Worm (Caenorhabditis elegans) whole organism, late embryonic: ENCODE measurements around the gene abt-1.
A peak's percentile ranks its signal among the peaks of the same experiment; 100 is the strongest.

Experiments used
- C08G9.2 ChIP-seq: sonication (generic microtip); optimal IDR thresholded peaks from 2 replicates; lab custom pipeline; 2016; ENCODE audit warnings: mild to moderate bottlenecking, missing genetic modification characterization, moderate library complexity, missing compliant biosample characterization
- C38D4.7 ChIP-seq: fragments of 200-800 bp; sonication (Bioruptor generic); optimal IDR thresholded peaks from 2 replicates; lab custom pipeline; 2018; ENCODE audit warnings: mild to moderate bottlenecking, missing genetic modification characterization, moderate library complexity, missing compliant biosample characterization
- F13H6.1 ChIP-seq: sonication (generic microtip); optimal IDR thresholded peaks from 2 replicates; lab custom pipeline; 2016; ENCODE audit warnings: missing genetic modification characterization, missing compliant biosample characterization
- K02D7.2 ChIP-seq: sonication (generic microtip); optimal IDR thresholded peaks from 2 replicates; lab custom pipeline; 2017; ENCODE audit warnings: mild to moderate bottlenecking, missing genetic modification characterization, missing compliant biosample characterization
- K09A11.1 ChIP-seq: sonication (generic microtip); optimal IDR thresholded peaks from 2 replicates; lab custom pipeline; 2017; ENCODE audit warnings: antibody characterized with exemption, mild to moderate bottlenecking, missing genetic modification characterization, missing compliant biosample characterization; ENCODE audit not compliant: insufficient read depth
- ahr-1 ChIP-seq: sonication (generic microtip); optimal IDR thresholded peaks from 2 replicates; lab custom pipeline; 2016; ENCODE audit warnings: missing genetic modification characterization, missing compliant biosample characterization
- ama-1 ChIP-seq: fragments of 150-350 bp; optimal IDR thresholded peaks from 2 replicates; lab custom pipeline; 2014
- ceh-14 ChIP-seq: sonication (generic microtip); optimal IDR thresholded peaks from 2 replicates; lab custom pipeline; 2016; ENCODE audit warnings: missing genotype, missing genetic modification characterization, missing compliant biosample characterization
- ceh-19 ChIP-seq: fragments of 200-800 bp; sonication (Bioruptor generic); optimal IDR thresholded peaks from 2 replicates; lab custom pipeline; 2018; ENCODE audit warnings: mild to moderate bottlenecking, missing genetic modification characterization, missing compliant biosample characterization
- ceh-22 ChIP-seq: sonication (generic microtip); optimal IDR thresholded peaks from 2 replicates; lab custom pipeline; 2017; ENCODE audit warnings: missing biosample characterization, missing genetic modification characterization
- ceh-30 ChIP-seq: fragments of 150-350 bp; optimal IDR thresholded peaks from 2 replicates; lab custom pipeline; 2014; ENCODE audit warnings: missing biosample characterization, missing genetic modification characterization
- ceh-45 ChIP-seq: fragments of 200-800 bp; sonication (Bioruptor generic); IDR thresholded peaks from 2 replicates; pipeline ENCODE4 v1.3.6; 2022; ENCODE audit warnings: missing genetic modification reagents, missing genetic modification characterization, missing compliant biosample characterization
- ceh-6 ChIP-seq: fragments of 200-800 bp; sonication (Bioruptor generic); optimal IDR thresholded peaks from 2 replicates; lab custom pipeline; 2018; ENCODE audit warnings: mild to moderate bottlenecking, missing genetic modification characterization, missing compliant biosample characterization
- ceh-9 ChIP-seq: sonication (generic microtip); optimal IDR thresholded peaks from 2 replicates; lab custom pipeline; 2016; ENCODE audit warnings: mild to moderate bottlenecking, missing genetic modification characterization, inconsistent platforms, missing compliant biosample characterization
- dve-1 ChIP-seq: sonication (generic microtip); optimal IDR thresholded peaks from 2 replicates; lab custom pipeline; 2017; ENCODE audit warnings: antibody characterized with exemption, mild to moderate bottlenecking, missing genetic modification characterization, missing compliant biosample characterization
- elt-2 ChIP-seq: sonication (generic microtip); optimal IDR thresholded peaks from 2 replicates; lab custom pipeline; 2016; ENCODE audit warnings: missing genetic modification reagents, missing genetic modification characterization, missing compliant biosample characterization
- elt-4 ChIP-seq: sonication (generic microtip); optimal IDR thresholded peaks from 2 replicates; lab custom pipeline; 2016; ENCODE audit warnings: missing genetic modification characterization, missing compliant biosample characterization
- ets-4 ChIP-seq: sonication (generic microtip); optimal IDR thresholded peaks from 2 replicates; lab custom pipeline; 2016; ENCODE audit warnings: missing genetic modification characterization, missing compliant biosample characterization
- eyg-1 ChIP-seq: sonication (generic microtip); optimal IDR thresholded peaks from 2 replicates; lab custom pipeline; 2016; ENCODE audit warnings: missing genotype, missing genetic modification characterization, missing compliant biosample characterization
- fax-1 ChIP-seq: sonication (generic microtip); optimal IDR thresholded peaks from 2 replicates; lab custom pipeline; 2016; ENCODE audit warnings: missing genotype, missing genetic modification characterization, missing compliant biosample characterization
- fkh-10 ChIP-seq: fragments of 150-350 bp; optimal IDR thresholded peaks from 2 replicates; lab custom pipeline; 2014; ENCODE audit warnings: missing biosample characterization, missing genetic modification reagents, missing genetic modification characterization
- fkh-6 ChIP-seq: sonication (generic microtip); optimal IDR thresholded peaks from 2 replicates; lab custom pipeline; 2016; ENCODE audit warnings: missing genetic modification characterization, missing compliant biosample characterization
- hlh-13 ChIP-seq: fragments of 200-800 bp; sonication (Bioruptor generic); optimal IDR thresholded peaks from 2 replicates; lab custom pipeline; 2018; ENCODE audit warnings: mild to moderate bottlenecking, missing genetic modification characterization, missing compliant biosample characterization
- hlh-6 ChIP-seq: sonication (generic microtip); optimal IDR thresholded peaks from 2 replicates; lab custom pipeline; 2016; ENCODE audit warnings: missing genotype, missing genetic modification characterization, missing compliant biosample characterization
- hlh-8 ChIP-seq: sonication (generic microtip); optimal IDR thresholded peaks from 2 replicates; lab custom pipeline; 2016; ENCODE audit warnings: missing genotype, missing genetic modification characterization, missing compliant biosample characterization
- lim-6 ChIP-seq: sonication (generic microtip); optimal IDR thresholded peaks from 2 replicates; lab custom pipeline; 2016; ENCODE audit warnings: missing genetic modification characterization, missing compliant biosample characterization
- lin-11 ChIP-seq: fragments of 200-800 bp; sonication (Bioruptor generic); optimal IDR thresholded peaks from 2 replicates; lab custom pipeline; 2018; ENCODE audit warnings: mild to moderate bottlenecking, missing genetic modification characterization, missing compliant biosample characterization
- mec-3 ChIP-seq: sonication (generic microtip); optimal IDR thresholded peaks from 2 replicates; lab custom pipeline; 2016; ENCODE audit warnings: borderline replicate concordance, missing genetic modification characterization, missing compliant biosample characterization
- nhr-11 ChIP-seq: fragments of 150-350 bp; optimal IDR thresholded peaks from 2 replicates; lab custom pipeline; 2014; ENCODE audit warnings: missing biosample characterization, missing genetic modification characterization
- npax-4 ChIP-seq: sonication (generic microtip); optimal IDR thresholded peaks from 2 replicates; lab custom pipeline; 2016; ENCODE audit warnings: missing genetic modification characterization, missing compliant biosample characterization
- pha-2 ChIP-seq: sonication (generic microtip); optimal IDR thresholded peaks from 2 replicates; lab custom pipeline; 2017; ENCODE audit warnings: mild to moderate bottlenecking, missing genetic modification characterization, missing compliant biosample characterization
- pha-4 ChIP-seq: fragments of 150-350 bp; optimal IDR thresholded peaks from 2 replicates; lab custom pipeline; 2018; ENCODE audit warnings: missing biosample characterization, missing genetic modification reagents, missing genetic modification characterization
- pqm-1 ChIP-seq: sonication (generic microtip); optimal IDR thresholded peaks from 2 replicates; lab custom pipeline; 2016; ENCODE audit warnings: missing genetic modification characterization, missing compliant biosample characterization
- pros-1 ChIP-seq: fragments of 150-350 bp; optimal IDR thresholded peaks from 2 replicates; lab custom pipeline; 2014; ENCODE audit warnings: missing biosample characterization, missing genetic modification reagents, missing genetic modification characterization
- rnt-1 ChIP-seq: sonication (generic microtip); optimal IDR thresholded peaks from 2 replicates; lab custom pipeline; 2016; ENCODE audit warnings: missing genetic modification characterization, missing compliant biosample characterization
- sox-2 ChIP-seq: fragments of 200-800 bp; sonication (Bioruptor generic); IDR thresholded peaks from 2 replicates; pipeline ENCODE4 v1.3.6; 2022; ENCODE audit warnings: missing genetic modification reagents, missing genetic modification characterization, missing compliant biosample characterization
- tbx-2 ChIP-seq: sonication (generic microtip); optimal IDR thresholded peaks from 2 replicates; lab custom pipeline; 2016; ENCODE audit warnings: missing genetic modification characterization, missing compliant biosample characterization
- tbx-7 ChIP-seq: sonication (generic microtip); optimal IDR thresholded peaks from 2 replicates; lab custom pipeline; 2016; ENCODE audit warnings: missing genotype, missing genetic modification characterization, missing compliant biosample characterization
- ttx-3 ChIP-seq: sonication (generic microtip); optimal IDR thresholded peaks from 2 replicates; lab custom pipeline; 2016; ENCODE audit warnings: missing genetic modification reagents, missing genetic modification characterization, missing compliant biosample characterization
- unc-42 ChIP-seq: sonication (generic microtip); optimal IDR thresholded peaks from 2 replicates; lab custom pipeline; 2016; ENCODE audit warnings: missing genotype, missing genetic modification characterization, missing compliant biosample characterization
- unc-86 ChIP-seq: sonication (generic microtip); optimal IDR thresholded peaks from 2 replicates; lab custom pipeline; 2016; ENCODE audit warnings: missing genetic modification characterization, missing compliant biosample characterization

abt-1 gene

ce11 chrIV:10252350-10252792 lies 37.7 kb upstream of the abt-1 start (continued):
- TF ChIP-seq hlh-13 (GFP tag; lab: Kevin White, UChicago) (no peak), fkh-10 (GFP tag; lab: Kevin White, UChicago) (no peak), sox-2 (GFP tag; lab: Robert Waterston, UW) (no peak), ceh-19 (GFP tag; lab: Kevin White, UChicago) (no peak), C08G9.2 (peak; percentile 44), fax-1 (tag; lab: Kevin White, UChicago) (no peak), ama-1 (lab: Kevin White, UChicago) (no peak), npax-4 (tag; lab: Kevin White, UChicago) (no peak), elt-2 (tag; lab: Kevin White, UChicago) (no peak), ceh-45 (no peak), rnt-1 (no peak), K09A11.1 (tag; lab: Kevin White, UChicago) (no peak), ttx-3 (tag; lab: Kevin White, UChicago) (no peak), pqm-1 (tag; lab: Kevin White, UChicago) (peak; percentile 25), mec-3 (tag; lab: Kevin White, UChicago) (no peak)
- TF ChIP-seq, all 69 proteins: peak for 16

ce11 chrIV:10251764-10252163 lies 37.1 kb upstream of the abt-1 start:
- no peak for TF ChIP-seq unc-42 (tag; lab: Kevin White, UChicago)
- TF ChIP-seq hlh-13 (GFP tag; lab: Kevin White, UChicago) = no peak
- TF ChIP-seq dve-1 (tag; lab: Kevin White, UChicago) = no peak
- TF ChIP-seq pros-1 = no peak
- no peak for TF ChIP-seq npax-4 (tag; lab: Kevin White, UChicago)
- TF ChIP-seq tbx-2 = no peak
- TF ChIP-seq lim-6 (tag; lab: Kevin White, UChicago) = no peak
- no peak for TF ChIP-seq unc-86 (tag; lab: Kevin White, UChicago)
- TF ChIP-seq eyg-1 (tag; lab: Kevin White, UChicago) = no peak
- no peak for TF ChIP-seq ceh-22 (tag; lab: Kevin White, UChicago)
- no peak for TF ChIP-seq lin-11 (tag; lab: Kevin White, UChicago)
- TF ChIP-seq pha-4 (tag; lab: Kevin White, UChicago) = no peak
- no peak for TF ChIP-seq ceh-14 (tag; lab: Kevin White, UChicago)
- no peak for TF ChIP-seq nhr-11 (tag; lab: Kevin White, UChicago)
- TF ChIP-seq F13H6.1 = no peak
- TF ChIP-seq ceh-6 (GFP tag; lab: Kevin White, UChicago) = no peak
- TF ChIP-seq fkh-6 (tag; lab: Kevin White, UChicago) = no peak

ce11 chrIV:10251261-10251660 lies 36.5 kb upstream of the abt-1 start:
- TF ChIP-seq fkh-10 (GFP tag; lab: Kevin White, UChicago) (no peak), ceh-45 (no peak), npax-4 (tag; lab: Kevin White, UChicago) (no peak), ceh-30 (tag; lab: Kevin White, UChicago) (no peak), ceh-9 (tag; lab: Kevin White, UChicago) (no peak), sox-2 (GFP tag; lab: Robert Waterston, UW) (no peak), ahr-1 (no peak), fkh-6 (tag; lab: Kevin White, UChicago) (no peak), hlh-8 (tag; lab: Kevin White, UChicago) (no peak), C38D4.7 (GFP tag; lab: Kevin White, UChicago) (no peak), pqm-1 (tag; lab: Kevin White, UChicago) (no peak), hlh-6 (tag; lab: Kevin White, UChicago) (no peak), K02D7.2 (no peak), pha-2 (tag; lab: Kevin White, UChicago) (no peak), ets-4 (no peak), elt-4 (tag; lab: Kevin White, UChicago) (no peak), tbx-7 (tag; lab: Kevin White, UChicago) (no peak), fax-1 (tag; lab: Kevin White, UChicago) (no peak)
